Fruit fly (Drosophila melanogaster): ENCODE results near the gene Svip.

Svip gene

DNA sequence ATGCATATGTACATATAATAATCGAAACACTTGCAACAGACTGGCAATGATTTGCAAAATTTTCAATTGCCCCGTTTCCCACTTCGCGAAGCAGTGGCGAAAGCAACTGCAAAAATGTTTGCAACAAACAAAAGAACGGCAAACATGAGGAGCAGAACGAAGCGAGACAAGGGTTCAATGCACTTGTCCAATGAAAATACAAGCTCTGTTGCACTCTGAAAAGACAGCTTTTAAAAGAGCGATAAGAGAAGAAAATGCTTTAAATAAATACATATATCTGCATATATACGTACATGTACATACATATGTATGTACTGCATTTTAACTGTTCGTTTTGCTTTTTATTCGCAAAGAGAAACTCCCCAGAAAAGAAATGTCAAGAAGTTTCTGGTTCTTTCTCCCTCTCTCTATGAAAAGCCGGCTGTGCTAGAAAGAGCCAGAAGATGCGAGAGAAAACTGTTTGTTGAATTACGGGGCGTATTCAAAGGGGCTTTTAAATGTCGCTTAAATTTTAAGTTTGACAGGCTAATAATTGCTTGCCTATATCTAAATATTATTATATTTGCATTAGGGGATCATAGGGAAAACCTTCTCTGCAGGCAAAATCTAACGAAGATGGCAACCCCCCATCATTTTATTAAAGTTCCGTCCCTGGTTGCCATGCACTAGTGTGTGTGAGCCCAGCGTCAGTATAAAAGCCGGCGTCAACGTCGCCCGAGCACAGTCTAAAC, 24.7 kb downstream of the Svip start, which contains the start of gene Hsp27 (continued):
- peak; percentile 40 for TF ChIP-seq Dref (GFP tag; IDR thresholded peaks at IDR 0.05)
- TF ChIP-seq maf-S (GFP tag; optimal IDR thresholded peaks at IDR 0.05), result peak; percentile 91
- peak; percentile 75 for TF ChIP-seq B-H2 (GFP tag; optimal IDR thresholded peaks at IDR 0.05)
- TF ChIP-seq emc (GFP tag; optimal IDR thresholded peaks at IDR 0.05), result peak; percentile 88
- TF ChIP-seq CG10654 (GFP tag; optimal IDR thresholded peaks at IDR 0.05), result peak; percentile 98
- peak; percentile 93 for TF ChIP-seq CG15514 (GFP tag; optimal IDR thresholded peaks at IDR 0.05)
- peak; percentile 98 for TF ChIP-seq ttk (GFP tag; IDR thresholded peaks at IDR 0.05)
- TF ChIP-seq CG32767 (GFP tag; IDR thresholded peaks at IDR 0.05), result peak; percentile 97
- peak; percentile 62 for TF ChIP-seq CG4282 (GFP tag; optimal IDR thresholded peaks at IDR 0.05)
- TF ChIP-seq Taf1 (GFP tag; IDR thresholded peaks at IDR 0.05), result peak; percentile 97
- peak; percentile 61 for TF ChIP-seq CG14965 (GFP tag; optimal IDR thresholded peaks at IDR 0.05; ENCODE audit: borderline replicate concordance)
- TF ChIP-seq CG34224 (GFP tag; IDR thresholded peaks at IDR 0.05; ENCODE audit: partially characterized antibody), result peak; percentile 31; the same call in 1 of the 3 replicates
- TF ChIP-seq fd64A (GFP tag; optimal IDR thresholded peaks at IDR 0.05), result peak; percentile 96
- TF ChIP-seq Pdp1 (GFP tag; optimal IDR thresholded peaks at IDR 0.05), result peak; percentile 96 to 99
- peak; percentile 97 for TF ChIP-seq kay (GFP tag; optimal IDR thresholded peaks at IDR 0.05)
- TF ChIP-seq Six4 (GFP tag; optimal IDR thresholded peaks at IDR 0.05), result peak; percentile 97
- peak; percentile 22; the same call in 1 of the 2 replicates for TF ChIP-seq bbx (GFP tag; IDR thresholded peaks at IDR 0.05; ENCODE audit: partially characterized antibody)
- TF ChIP-seq CG11398 (GFP tag; optimal IDR thresholded peaks at IDR 0.05), result peak; percentile 60
- TF ChIP-seq knrl (GFP tag; IDR thresholded peaks at IDR 0.05; ENCODE audit: partially characterized antibody), result peak; percentile 48; the same call in 2 of the 3 replicates
- TF ChIP-seq zf30C (GFP tag; optimal IDR thresholded peaks at IDR 0.05), result no peak
- peak; percentile 86 for TF ChIP-seq Deaf1 (tag; optimal IDR thresholded peaks at IDR 0.05)
- peak; percentile 50 for TF ChIP-seq CG9797 (GFP tag; optimal IDR thresholded peaks at IDR 0.05)
- peak; percentile 98 for TF ChIP-seq croc (GFP tag; conservative IDR thresholded peaks at IDR 0.05)
- peak; percentile 95 for TF ChIP-seq CG6854 (GFP tag; optimal IDR thresholded peaks at IDR 0.05)
- TF ChIP-seq HmgD (GFP tag; optimal IDR thresholded peaks at IDR 0.05), result peak; percentile 38
- TF ChIP-seq Opbp (GFP tag; IDR thresholded peaks at IDR 0.05; ENCODE audit: partially characterized antibody), result 0 out of 3 replicates have a peak, but pooled peaks have one; percentile 50
- TF ChIP-seq Bgb (GFP tag; IDR thresholded peaks at IDR 0.05; ENCODE audit: partially characterized antibody), result no peak
- TF ChIP-seq CG16779 (GFP tag; IDR thresholded peaks at IDR 0.05), result peak; percentile 97
- peak; percentile 99 for TF ChIP-seq CG7839 (tag; optimal IDR thresholded peaks at IDR 0.05)
- peak; percentile 98 for TF ChIP-seq H2.0 (GFP tag; IDR thresholded peaks at IDR 0.05)
- TF ChIP-seq psq (GFP tag; optimal IDR thresholded peaks at IDR 0.05), result peak; percentile 92
- peak; percentile 98 for TF ChIP-seq CG14667 (GFP tag; IDR thresholded peaks at IDR 0.05)
- TF ChIP-seq sim (GFP tag; IDR thresholded peaks at IDR 0.05), result peak; percentile 97
- TF ChIP-seq Meics (GFP tag; optimal IDR thresholded peaks at IDR 0.05), result peak; percentile 98
- peak; percentile 99 to 100 for TF ChIP-seq bsh (GFP tag; optimal IDR thresholded peaks at IDR 0.05)
- peak; percentile 94 for TF ChIP-seq CG6654 (GFP tag; optimal IDR thresholded peaks at IDR 0.05)
- TF ChIP-seq Jarid2 (GFP tag; optimal IDR thresholded peaks at IDR 0.05), result peak; percentile 93
- peak; percentile 97 for TF ChIP-seq vfl (GFP tag; optimal IDR thresholded peaks at IDR 0.05)
- peak; percentile 65 for TF ChIP-seq en (GFP tag; optimal IDR thresholded peaks at IDR 0.05)
- peak; percentile 94 for TF ChIP-seq dan (GFP tag; IDR thresholded peaks at IDR 0.05)
- TF ChIP-seq Awh (GFP tag; IDR thresholded peaks at IDR 0.05), result peak; percentile 99
- TF ChIP-seq Hr39 (optimal IDR thresholded peaks at IDR 0.05), result no peak
- TF ChIP-seq NC2α (GFP tag; optimal IDR thresholded peaks at IDR 0.05), result peak; percentile 65
- peak; percentile 99 for TF ChIP-seq lmd (GFP tag; IDR thresholded peaks at IDR 0.05)
- peak; percentile 32 for TF ChIP-seq Dp (GFP tag; optimal IDR thresholded peaks at IDR 0.05)
- TF ChIP-seq chn (GFP tag; optimal IDR thresholded peaks at IDR 0.05), result peak; percentile 96
- peak; percentile 92 for TF ChIP-seq crc (GFP tag; optimal IDR thresholded peaks at IDR 0.05)
- TF ChIP-seq tgo (GFP tag; IDR thresholded peaks at IDR 0.05), result peak; percentile 99
- TF ChIP-seq CG6791 (GFP tag; IDR thresholded peaks at IDR 0.05; ENCODE audit: partially characterized antibody), result no peak
